Worm (Caenorhabditis elegans): ENCODE results near the gene fbxb-92.

The fbxb-92 gene

DNA sequence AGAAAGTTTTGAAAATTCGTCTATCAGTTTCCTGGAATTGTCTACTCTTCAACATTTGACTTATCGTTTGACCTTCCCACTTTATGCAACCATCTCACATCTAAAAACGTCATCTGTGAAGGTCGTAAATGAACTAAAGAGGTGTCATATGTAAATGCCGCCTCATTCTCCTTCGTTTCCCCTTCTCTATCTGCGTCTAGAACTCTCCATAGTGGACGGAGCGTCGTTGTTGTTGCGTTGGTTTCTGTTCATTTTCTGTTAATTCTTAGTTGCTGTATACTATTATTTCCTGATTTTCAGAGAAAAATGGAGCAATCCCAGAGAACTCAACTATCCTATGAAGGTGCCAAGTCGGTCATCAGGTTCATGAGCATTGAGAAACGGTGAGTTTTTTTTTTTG, 30.3 kb downstream of the fbxb-92 start, which contains the start of gene fbxc-52:
fbxc-52 (plus strand) TSS at position 301 of the 400 bp plus-strand sequence.
- TF ChIP-seq unc-62 (GFP tag; optimal IDR thresholded peaks at IDR 0.05) (no peak), elt-3 (tag; optimal IDR thresholded peaks at IDR 0.05) (no peak), snpc-4 (tag; optimal IDR thresholded peaks at IDR 0.05) (no peak), ama-1 (optimal IDR thresholded peaks at IDR 0.05) (no peak), unc-55 (GFP tag; optimal IDR thresholded peaks at IDR 0.05) (no peak), fos-1 (tag; optimal IDR thresholded peaks at IDR 0.05) (no peak), nhr-11 (tag; optimal IDR thresholded peaks at IDR 0.05) (no peak), lin-39 (tag; optimal IDR thresholded peaks at IDR 0.05) (no peak), blmp-1 (tag; optimal IDR thresholded peaks at IDR 0.05; ENCODE audit: insufficient read depth) (no peak)

DNA sequence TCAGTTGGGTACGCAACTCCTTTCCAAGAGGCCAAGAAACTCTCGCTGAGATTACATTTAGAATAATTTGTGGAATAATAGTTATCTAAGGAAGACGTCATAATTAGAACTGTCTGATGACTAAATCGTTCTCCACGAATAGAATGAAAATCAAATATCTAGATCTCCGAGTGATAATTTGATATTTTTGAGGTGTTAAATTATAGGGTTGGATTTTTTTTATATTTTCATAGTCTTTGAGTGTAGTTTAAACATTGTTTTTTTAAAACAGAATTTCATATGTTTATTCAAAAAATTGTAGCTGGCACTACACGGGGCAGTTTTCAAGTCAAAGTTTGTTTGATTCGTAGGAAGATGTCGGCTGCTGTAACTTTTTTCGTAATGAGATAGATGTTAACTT, 30.9 kb downstream of the fbxb-92 start, which contains the start of gene srh-99:
srh-99 (minus strand) TSS at position 101 of the 400 bp plus-strand sequence.
- TF ChIP-seq unc-55 (GFP tag; optimal IDR thresholded peaks at IDR 0.05), result no peak
- TF ChIP-seq egl-27 (tag; optimal IDR thresholded peaks at IDR 0.05), result no peak
- TF ChIP-seq nhr-23 (tag; optimal IDR thresholded peaks at IDR 0.05), result no peak
- TF ChIP-seq zag-1 (tag; optimal IDR thresholded peaks at IDR 0.05), result no peak
- TF ChIP-seq nhr-6 (tag; optimal IDR thresholded peaks at IDR 0.05), result no peak
- no peak for TF ChIP-seq nhr-12 (tag; optimal IDR thresholded peaks at IDR 0.05)
- no peak for TF ChIP-seq aly-2 (tag; optimal IDR thresholded peaks at IDR 0.05)
- TF ChIP-seq sma-9 (GFP tag; optimal IDR thresholded peaks at IDR 0.05), result no peak
- TF ChIP-seq sma-9 (tag; optimal IDR thresholded peaks at IDR 0.05), result no peak
- TF ChIP-seq skn-1 (tag; optimal IDR thresholded peaks at IDR 0.05), result no peak
- no peak for TF ChIP-seq ztf-4 (tag; optimal IDR thresholded peaks at IDR 0.05)
- no peak for TF ChIP-seq C34F6.9 (tag; optimal IDR thresholded peaks at IDR 0.05)
- no peak for TF ChIP-seq sem-4 (tag; optimal IDR thresholded peaks at IDR 0.05)
- TF ChIP-seq lsy-2 (tag; optimal IDR thresholded peaks at IDR 0.05), result no peak
- TF ChIP-seq nhr-10 (tag; optimal IDR thresholded peaks at IDR 0.05), result no peak
- no peak for TF ChIP-seq nhr-129 (tag; optimal IDR thresholded peaks at IDR 0.05)
- no peak for TF ChIP-seq alr-1 (tag; optimal IDR thresholded peaks at IDR 0.05)
- TF ChIP-seq nhr-25 (tag; optimal IDR thresholded peaks at IDR 0.05), result no peak
- no peak for TF ChIP-seq ztf-1 (GFP tag; conservative IDR thresholded peaks at IDR 0.05)

DNA sequence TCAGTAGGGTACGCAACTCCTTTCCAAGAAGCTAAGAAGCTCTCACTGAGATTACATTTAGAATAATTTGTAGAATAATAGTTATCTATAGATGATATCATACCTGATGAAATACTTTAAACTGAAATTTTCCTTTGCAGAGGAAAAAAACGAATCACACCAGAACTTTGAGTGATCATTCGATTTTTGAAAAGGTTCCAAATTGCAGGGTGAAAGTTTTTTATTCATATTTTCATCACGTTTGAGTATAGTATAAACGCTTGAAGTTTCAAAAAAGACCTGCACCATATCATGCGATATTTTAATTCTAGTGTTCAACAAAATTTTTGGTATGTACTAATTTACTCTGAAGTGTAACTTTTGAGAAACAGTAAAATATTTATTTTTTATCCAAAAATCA, 32.7 kb downstream of the fbxb-92 start, which contains the start of gene srh-100:
srh-100 (minus strand) TSS at position 101 of the 400 bp plus-strand sequence.
- TF ChIP-seq ceh-16 (tag; optimal IDR thresholded peaks at IDR 0.05) (no peak), lin-13 (GFP tag; optimal IDR thresholded peaks at IDR 0.05) (no peak), unc-55 (GFP tag; optimal IDR thresholded peaks at IDR 0.05) (no peak), peb-1 (tag; optimal IDR thresholded peaks at IDR 0.05) (no peak), lsy-2 (tag; optimal IDR thresholded peaks at IDR 0.05) (no peak), elt-3 (tag; optimal IDR thresholded peaks at IDR 0.05) (no peak), skn-1 (tag; optimal IDR thresholded peaks at IDR 0.05) (no peak), Y55F3AM.14 (GFP tag; optimal IDR thresholded peaks at IDR 0.05) (no peak), elt-1 (tag; optimal IDR thresholded peaks at IDR 0.05) (no peak), aly-2 (tag; optimal IDR thresholded peaks at IDR 0.05) (no peak), egl-27 (tag; optimal IDR thresholded peaks at IDR 0.05) (no peak), nhr-11 (tag; optimal IDR thresholded peaks at IDR 0.05) (no peak)

DNA sequence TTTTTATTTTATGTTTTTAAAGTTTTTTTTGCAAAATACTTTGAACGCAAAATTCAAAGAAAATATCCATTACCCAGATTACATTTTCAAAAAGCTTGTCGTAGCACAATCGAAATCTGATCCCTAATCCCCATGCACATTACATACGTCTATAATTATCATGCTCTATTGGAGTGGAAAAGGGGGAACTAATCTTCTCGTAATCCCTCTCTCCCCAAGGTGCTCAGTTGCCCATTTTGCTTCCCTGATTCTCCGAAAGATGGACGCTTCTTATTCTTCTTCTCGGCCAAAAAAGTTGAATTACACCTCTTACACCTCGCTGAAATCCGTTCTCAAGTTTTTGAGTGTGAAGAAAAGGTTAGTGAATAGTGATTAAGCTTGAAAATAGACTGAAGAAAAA, 36.3 kb downstream of the fbxb-92 start, which contains the start of gene fbxc-53:
fbxc-53 (plus strand) TSS at position 245 of the 400 bp plus-strand sequence.
- no peak for TF ChIP-seq aly-2 (tag; optimal IDR thresholded peaks at IDR 0.05)
- TF ChIP-seq fos-1 (tag; optimal IDR thresholded peaks at IDR 0.05), result no peak
- TF ChIP-seq mdl-1 (tag; optimal IDR thresholded peaks at IDR 0.05), result no peak
- no peak for TF ChIP-seq skn-1 (tag; optimal IDR thresholded peaks at IDR 0.05)
- TF ChIP-seq nhr-6 (tag; optimal IDR thresholded peaks at IDR 0.05), result no peak
- no peak for TF ChIP-seq mbf-1 (tag; optimal IDR thresholded peaks at IDR 0.05)
- no peak for TF ChIP-seq dmd-4 (tag; optimal IDR thresholded peaks at IDR 0.05)
- no peak for TF ChIP-seq ztf-4 (tag; optimal IDR thresholded peaks at IDR 0.05)
- TF ChIP-seq elt-3 (tag; optimal IDR thresholded peaks at IDR 0.05), result no peak
- no peak for TF ChIP-seq unc-39 (tag; optimal IDR thresholded peaks at IDR 0.05)
- no peak for TF ChIP-seq ama-1 (optimal IDR thresholded peaks at IDR 0.05)

DNA sequence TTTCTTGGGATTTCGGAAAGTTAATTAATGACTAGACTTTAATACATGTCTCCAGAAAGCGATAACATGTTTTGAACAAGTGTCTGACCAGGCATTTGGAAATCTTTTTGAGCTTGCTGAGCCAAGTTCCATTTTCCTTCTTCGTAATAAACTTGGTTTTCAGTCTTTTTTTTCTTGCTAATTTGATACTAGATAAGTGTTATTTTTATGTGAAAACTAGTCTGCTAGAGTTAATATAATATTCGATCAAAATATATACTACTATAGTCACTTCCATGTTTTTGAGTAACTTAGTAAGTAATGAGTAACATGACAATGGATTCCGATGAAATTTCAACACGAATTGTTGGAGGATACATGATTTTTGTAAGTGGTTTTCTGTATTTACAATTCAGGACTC, 38.0 kb downstream of the fbxb-92 start, which contains the start of gene srx-110:
srx-110 (plus strand) TSS at position 301 of the 400 bp plus-strand sequence.
- TF ChIP-seq nhr-11 (tag; optimal IDR thresholded peaks at IDR 0.05) (no peak), nhr-237 (tag; optimal IDR thresholded peaks at IDR 0.05) (no peak), ztf-4 (tag; optimal IDR thresholded peaks at IDR 0.05) (no peak), skn-1 (tag; optimal IDR thresholded peaks at IDR 0.05) (no peak)

All from whole organism, L2 larva.